Fruit fly (Drosophila melanogaster) whole organism, embryonic: ENCODE data around the gene kat80.
A peak's percentile ranks its signal among the peaks of the same experiment; 100 is the strongest.

Experiments used
- Aef1 ChIP-seq: fragments of 200-800 bp; sonication (Bioruptor generic); IDR thresholded peaks from 3 replicates; pipeline ENCODE4 v1.3.6; 2022; ENCODE audit warnings: missing biosample characterization, missing genetic modification characterization
- CG10366 ChIP-seq: fragments of 200-800 bp; sonication (Bioruptor generic); IDR thresholded peaks from 2 replicates; pipeline ENCODE4 v1.3.6; 2022; ENCODE audit warnings: missing biosample characterization, missing genetic modification characterization
- CG12236 ChIP-seq: fragments of 200-800 bp; sonication (Bioruptor generic); optimal IDR thresholded peaks from 2 replicates; lab custom pipeline; 2016; ENCODE audit warnings: missing biosample characterization, missing genetic modification characterization
- CG13296 ChIP-seq: fragments of 200-800 bp; sonication (Bioruptor generic); optimal IDR thresholded peaks from 3 replicates; lab custom pipeline; 2018; ENCODE audit warnings: missing biosample characterization, mild to moderate bottlenecking, missing genetic modification characterization
- CG16779 ChIP-seq: fragments of 200-800 bp; sonication (Bioruptor generic); IDR thresholded peaks from 2 replicates; pipeline ENCODE4 v1.3.6; 2022; ENCODE audit warnings: missing biosample characterization, missing genetic modification characterization
- CG17186 ChIP-seq: fragments of 200-800 bp; sonication (Bioruptor generic); optimal IDR thresholded peaks from 3 replicates; lab custom pipeline; 2017; ENCODE audit warnings: missing biosample characterization, missing genetic modification reagents, missing genetic modification characterization
- CG17568 ChIP-seq: fragments of 200-800 bp; sonication (Bioruptor generic); optimal IDR thresholded peaks from 2 replicates; lab custom pipeline; 2018; ENCODE audit warnings: missing biosample characterization, mild to moderate bottlenecking, missing genetic modification characterization, moderate library complexity
- CG17612 ChIP-seq: fragments of 200-800 bp; sonication (Bioruptor generic); IDR thresholded peaks from 2 replicates; pipeline ENCODE4 v1.3.6; 2022; ENCODE audit warnings: missing biosample characterization, missing genetic modification characterization
- CG17912 ChIP-seq: fragments of 200-800 bp; sonication (Bioruptor generic); optimal IDR thresholded peaks from 2 replicates; lab custom pipeline; 2018; ENCODE audit warnings: missing biosample characterization, mild to moderate bottlenecking, missing genetic modification characterization
- CG1792 ChIP-seq: fragments of 200-800 bp; sonication (Bioruptor generic); optimal IDR thresholded peaks from 2 replicates; lab custom pipeline; 2016; ENCODE audit warnings: missing biosample characterization, missing genetic modification characterization
- CG2712 ChIP-seq: fragments of 200-800 bp; optimal IDR thresholded peaks from 3 replicates; lab custom pipeline; 2019; ENCODE audit warnings: missing biosample characterization, mild to moderate bottlenecking, missing genetic modification characterization, moderate library complexity
- CG32767 ChIP-seq: fragments of 200-800 bp; sonication (Bioruptor generic); IDR thresholded peaks from 2 replicates; pipeline ENCODE4 v1.3.6; 2022; ENCODE audit warnings: missing biosample characterization, missing genetic modification characterization
- CG3995 ChIP-seq: fragments of 200-800 bp; sonication (Bioruptor generic); optimal IDR thresholded peaks from 3 replicates; lab custom pipeline; 2016; ENCODE audit warnings: missing biosample characterization, missing genetic modification characterization
- CG4360 ChIP-seq: fragments of 200-800 bp; sonication (Bioruptor generic); IDR thresholded peaks from 2 replicates; pipeline ENCODE4 v1.3.6; 2022; ENCODE audit warnings: missing biosample characterization, missing genetic modification characterization
- CG43689 ChIP-seq: fragments of 200-800 bp; sonication (Bioruptor generic); IDR thresholded peaks from 2 replicates; pipeline ENCODE4 v1.3.6; 2022; ENCODE audit warnings: missing biosample characterization, missing genetic modification characterization
- CG4820 ChIP-seq: fragments of 200-800 bp; sonication (Bioruptor generic); optimal IDR thresholded peaks from 3 replicates; lab custom pipeline; 2016; ENCODE audit warnings: missing biosample characterization, missing genetic modification characterization
- CG7928 ChIP-seq: fragments of 200-800 bp; sonication (Bioruptor generic); optimal IDR thresholded peaks from 2 replicates; lab custom pipeline; 2017; ENCODE audit warnings: missing biosample characterization, mild to moderate bottlenecking, missing genetic modification characterization
- CG8290 ChIP-seq, 3 experiments: fragments of 200-800 bp; sonication (Bioruptor generic); optimal IDR thresholded peaks; 2 replicates each; lab custom pipeline; 2016 to 2019; ENCODE audit warnings: missing biosample characterization in 3 of 3, missing genetic modification characterization in 3 of 3, mild to moderate bottlenecking in 2 of 3, moderate library complexity in 1 of 3
- CG9817 ChIP-seq: fragments of 200-800 bp; sonication (Bioruptor generic); optimal IDR thresholded peaks from 2 replicates; lab custom pipeline; 2018; ENCODE audit warnings: missing biosample characterization, mild to moderate bottlenecking, missing genetic modification characterization, moderate library complexity
- Dfd ChIP-seq, 2 experiments: fragments of >200 bp; optimal IDR thresholded peaks; 2 replicates each; lab custom pipeline; 2017; ENCODE audit warnings: missing biosample characterization in 2 of 2, missing genetic modification characterization in 2 of 2
- Elba2 ChIP-seq: fragments of 200-800 bp; sonication (Bioruptor generic); optimal IDR thresholded peaks from 3 replicates; lab custom pipeline; 2016; ENCODE audit warnings: missing biosample characterization, missing genetic modification characterization
- Fer3 ChIP-seq: fragments of 200-800 bp; sonication (Bioruptor generic); optimal IDR thresholded peaks from 2 replicates; lab custom pipeline; 2018; ENCODE audit warnings: missing biosample characterization, mild to moderate bottlenecking, missing genetic modification characterization, moderate library complexity
- Gsc ChIP-seq: fragments of 200-800 bp; sonication (Bioruptor generic); IDR thresholded peaks from 2 replicates; pipeline ENCODE4 v1.3.6; 2022; ENCODE audit warnings: missing biosample characterization, missing genetic modification characterization
- HLH3B ChIP-seq: fragments of 200-800 bp; sonication (Bioruptor generic); IDR thresholded peaks from 2 replicates; pipeline ENCODE4 v1.3.6; 2022; ENCODE audit warnings: missing biosample characterization, missing genetic modification characterization
- Hr51 ChIP-seq, 2 experiments: fragments of 200-800 bp; sonication (Bioruptor generic); optimal IDR thresholded peaks; 2 replicates in 1 of 2; 3 replicates in 1 of 2; lab custom pipeline; 2016 to 2018; ENCODE audit warnings: missing biosample characterization in 2 of 2, missing genetic modification characterization in 2 of 2, mild to moderate bottlenecking in 1 of 2, moderate library complexity in 1 of 2
- Lim3 ChIP-seq: fragments of 200-800 bp; sonication (Bioruptor generic); IDR thresholded peaks from 2 replicates; pipeline ENCODE4 v1.3.6; 2022; ENCODE audit warnings: missing biosample characterization, missing genetic modification characterization
- MBD-R2 ChIP-seq: fragments of 200-800 bp; sonication (Bioruptor generic); IDR thresholded peaks from 2 replicates; pipeline ENCODE4 v1.3.6; 2022; ENCODE audit warnings: missing biosample characterization, missing genetic modification characterization
- MTF-1 ChIP-seq: fragments of 200-800 bp; sonication (Bioruptor generic); optimal IDR thresholded peaks from 2 replicates; lab custom pipeline; 2018; ENCODE audit warnings: missing biosample characterization, mild to moderate bottlenecking, missing genetic modification characterization, borderline replicate concordance
- Sox100B ChIP-seq: fragments of 200-800 bp; sonication (Bioruptor generic); optimal IDR thresholded peaks from 3 replicates; lab custom pipeline; 2018; ENCODE audit warnings: missing biosample characterization, mild to moderate bottlenecking, missing genetic modification characterization
- ab ChIP-seq: fragments of 200-800 bp; sonication (Bioruptor generic); optimal IDR thresholded peaks from 2 replicates; lab custom pipeline; 2016; ENCODE audit warnings: missing biosample characterization, missing genetic modification characterization
- amos ChIP-seq: fragments of 200-800 bp; sonication (Bioruptor generic); IDR thresholded peaks from 2 replicates; pipeline ENCODE4 v1.3.6; 2022; ENCODE audit warnings: missing biosample characterization, missing genetic modification characterization; ENCODE audit not compliant: partially characterized antibody
- caup ChIP-seq: fragments of 200-800 bp; sonication (Bioruptor generic); optimal IDR thresholded peaks from 3 replicates; lab custom pipeline; 2017; ENCODE audit warnings: missing biosample characterization, mild to moderate bottlenecking, missing genetic modification characterization, moderate library complexity; ENCODE audit not compliant: severe bottlenecking
- chinmo ChIP-seq: fragments of 200-800 bp; sonication (Bioruptor generic); IDR thresholded peaks from 4 replicates; pipeline ENCODE4 v1.3.6; 2022; ENCODE audit warnings: missing biosample characterization, missing genetic modification characterization; ENCODE audit not compliant: partially characterized antibody
- da ChIP-seq: fragments of 200-800 bp; sonication (Bioruptor generic); optimal IDR thresholded peaks from 2 replicates; lab custom pipeline; 2016; ENCODE audit warnings: missing biosample characterization, missing genetic modification characterization
- danr ChIP-seq: fragments of 200-800 bp; sonication (Bioruptor generic); IDR thresholded peaks from 2 replicates; pipeline ENCODE4 v1.3.6; 2022; ENCODE audit warnings: missing biosample characterization, missing genetic modification characterization
- gro ChIP-seq: fragments of 200-800 bp; sonication (Bioruptor generic); optimal IDR thresholded peaks from 2 replicates; lab custom pipeline; 2016; ENCODE audit warnings: missing biosample characterization, missing genetic modification characterization
- lilli ChIP-seq: fragments of 200-800 bp; sonication (Bioruptor generic); optimal IDR thresholded peaks from 3 replicates; lab custom pipeline; 2016; ENCODE audit warnings: missing biosample characterization, missing genetic modification characterization
- nerfin-2 ChIP-seq: fragments of 200-800 bp; sonication (Bioruptor generic); IDR thresholded peaks from 2 replicates; pipeline ENCODE4 v1.3.6; 2022; ENCODE audit warnings: missing biosample characterization, missing genetic modification characterization; ENCODE audit not compliant: partially characterized antibody
- pzg ChIP-seq: fragments of 200-800 bp; sonication (Bioruptor generic); optimal IDR thresholded peaks from 3 replicates; lab custom pipeline; 2018; ENCODE audit warnings: missing biosample characterization, mild to moderate bottlenecking, missing genetic modification characterization, moderate library complexity
- run ChIP-seq: fragments of 200-800 bp; sonication (Bioruptor generic); optimal IDR thresholded peaks from 3 replicates; lab custom pipeline; 2018; ENCODE audit warnings: missing biosample characterization, mild to moderate bottlenecking, missing genetic modification characterization
- sisA ChIP-seq: fragments of 200-800 bp; sonication (Bioruptor generic); IDR thresholded peaks from 2 replicates; pipeline ENCODE4 v1.3.6; 2022; ENCODE audit warnings: missing biosample characterization, missing genetic modification characterization
- stc ChIP-seq: fragments of 200-800 bp; sonication (Bioruptor generic); IDR thresholded peaks from 2 replicates; pipeline ENCODE4 v1.3.6; 2022; ENCODE audit warnings: missing biosample characterization, missing genetic modification characterization
- stwl ChIP-seq: fragments of 200-800 bp; sonication (Bioruptor generic); optimal IDR thresholded peaks from 3 replicates; lab custom pipeline; 2018; ENCODE audit warnings: missing biosample characterization, mild to moderate bottlenecking, missing genetic modification characterization, moderate library complexity
- wdn ChIP-seq: fragments of 200-800 bp; sonication (Bioruptor generic); IDR thresholded peaks from 2 replicates; pipeline ENCODE4 v1.3.6; 2022; ENCODE audit warnings: missing biosample characterization, missing genetic modification characterization

The kat80 gene

dm6 chrX:16325472-16325871 is 49.5 kb upstream of the kat80 start, which contains the start of gene CalpC (continued):
- TF ChIP-seq da (GFP tag; lab: Kevin White, UChicago) (no peak), CG3995 (GFP tag; lab: Kevin White, UChicago) (no peak), caup (GFP tag; lab: Kevin White, UChicago) (no peak), CG9817 (no peak), CG17912 (GFP tag; lab: Kevin White, UChicago) (no peak), CG4820 (no peak), sisA (GFP tag; lab: Robert Waterston, UW) (no peak), stc (GFP tag; lab: Robert Waterston, UW) (no peak), nerfin-2 (GFP tag; lab: Robert Waterston, UW) (no peak), CG17186 (peak; percentile 58), CG7928 (GFP tag; lab: Kevin White, UChicago) (no peak), amos (peak; percentile 39; the same call in 1 of the 2 replicates), Aef1 (GFP tag; lab: Robert Waterston, UW) (no peak), chinmo (peak; percentile 78; the same call in 2 of the 4 replicates), CG16779 (GFP tag; lab: Robert Waterston, UW) (no peak), Sox100B (GFP tag; lab: Kevin White, UChicago) (no peak), MBD-R2 (peak; percentile 17; the same call in 1 of the 2 replicates), CG4360 (GFP tag; lab: Robert Waterston, UW) (no peak), CG1792 (GFP tag; lab: Kevin White, UChicago) (no peak), Gsc (no peak), CG8290 (GFP tag; optimal IDR thresholded peaks at IDR 0.05; lab: Kevin White, UChicago) (no peak), CG8290 (tag; optimal IDR thresholded peaks at IDR 0.05; lab: Kevin White, UChicago) (no peak), Hr51 (GFP tag; optimal IDR thresholded peaks at IDR 0.05; lab: Kevin White, UChicago) (no peak), run (tag; lab: Kevin White, UChicago) (no peak), CG17568 (GFP tag; lab: Kevin White, UChicago) (no peak), gro (GFP tag; lab: Kevin White, UChicago) (no peak), Elba2 (no peak), stwl (tag; lab: Kevin White, UChicago) (peak; percentile 15), HLH3B (GFP tag; lab: Robert Waterston, UW) (no peak), CG43689 (GFP tag; lab: Robert Waterston, UW) (no peak)

- TF ChIP-seq Fer3 (tag; lab: Kevin White, UChicago) (no peak), pzg (no peak), CG12236 (GFP tag; lab: Kevin White, UChicago) (no peak), CG32767 (no peak), CG17612 (GFP tag; lab: Robert Waterston, UW) (no peak), MTF-1 (no peak), CG13296 (GFP tag; lab: Kevin White, UChicago) (no peak), Dfd (GFP tag; optimal IDR thresholded peaks at IDR 0.05; lab: Kevin White, UChicago) (no peak), wdn (GFP tag; lab: Robert Waterston, UW) (no peak), Lim3 (no peak), CG2712 (tag; lab: Kevin White, UChicago) (no peak), ab (GFP tag; lab: Kevin White, UChicago) (no peak), danr (GFP tag; lab: Robert Waterston, UW) (no peak), CG10366 (no peak), lilli (no peak), Gsc (no peak)
Measured at dm6 chrX:16323536-16323935, 47.6 kb upstream of the kat80 start.
